Worm (Caenorhabditis elegans): ENCODE results near the gene F47G3.3.

ce11 chrX:2410978-2411377, 35.2 kb downstream of the F47G3.3 start:
- TF ChIP-seq pha-4 (tag; optimal IDR thresholded peaks at IDR 0.05) (no peak), elt-1 (tag; optimal IDR thresholded peaks at IDR 0.05; ENCODE audit: borderline replicate concordance, insufficient read depth) (no peak), sptf-1 (tag; optimal IDR thresholded peaks at IDR 0.05) (no peak), lsy-2 (tag; optimal IDR thresholded peaks at IDR 0.05) (no peak), nhr-28 (tag; optimal IDR thresholded peaks at IDR 0.05) (no peak), elt-3 (tag; optimal IDR thresholded peaks at IDR 0.05) (no peak), nhr-237 (tag; optimal IDR thresholded peaks at IDR 0.05) (no peak), nhr-12 (tag; optimal IDR thresholded peaks at IDR 0.05) (no peak), nhr-2 (tag; optimal IDR thresholded peaks at IDR 0.05) (no peak), unc-39 (tag; optimal IDR thresholded peaks at IDR 0.05) (no peak), ztf-11 (tag; optimal IDR thresholded peaks at IDR 0.05) (no peak)
